Fruit fly (Drosophila melanogaster) whole organism, embryonic: ENCODE data around the gene wam.
A peak's percentile ranks its signal among the peaks of the same experiment; 100 is the strongest.

Source experiments
- Atf3 ChIP-seq: fragments of 200-800 bp; sonication (Bioruptor generic); optimal IDR thresholded peaks from 3 replicates; lab custom pipeline; 2016; ENCODE audit warnings: missing biosample characterization, missing genetic modification characterization
- CG10959 ChIP-seq: fragments of 200-800 bp; sonication (Bioruptor generic); IDR thresholded peaks from 2 replicates; pipeline ENCODE4 v1.3.6; 2022; ENCODE audit warnings: missing biosample characterization, missing genetic modification characterization
- CG11085 ChIP-seq: fragments of 200-800 bp; sonication (Bioruptor generic); IDR thresholded peaks from 2 replicates; pipeline ENCODE4 v1.3.6; 2022; ENCODE audit warnings: missing biosample characterization, missing genetic modification characterization
- CG11093 ChIP-seq: fragments of 200-800 bp; sonication (Bioruptor generic); IDR thresholded peaks from 3 replicates; pipeline ENCODE4 v1.3.6; 2022; ENCODE audit warnings: missing biosample characterization, missing genetic modification characterization
- CG12659 ChIP-seq: fragments of 200-800 bp; sonication (Bioruptor generic); optimal IDR thresholded peaks from 3 replicates; lab custom pipeline; 2017; ENCODE audit warnings: mild to moderate bottlenecking, missing biosample characterization, missing genetic modification reagents, missing genetic modification characterization
- CG14014 ChIP-seq: fragments of 200-800 bp; sonication (Bioruptor generic); IDR thresholded peaks from 2 replicates; pipeline ENCODE4 v1.3.6; 2022; ENCODE audit warnings: missing biosample characterization, missing genetic modification characterization
- CG15073 ChIP-seq: fragments of 200-800 bp; sonication (Bioruptor generic); optimal IDR thresholded peaks from 2 replicates; lab custom pipeline; 2016; ENCODE audit warnings: missing biosample characterization, missing genetic modification characterization
- CG15696 ChIP-seq: fragments of 200-800 bp; sonication (Bioruptor generic); optimal IDR thresholded peaks from 2 replicates; lab custom pipeline; 2019; ENCODE audit warnings: missing biosample characterization, mild to moderate bottlenecking, missing genetic modification characterization, moderate library complexity
- CG1832 ChIP-seq: fragments of 200-800 bp; sonication (Bioruptor generic); optimal IDR thresholded peaks from 2 replicates; lab custom pipeline; 2017; ENCODE audit warnings: missing biosample characterization, mild to moderate bottlenecking, missing genetic modification characterization, inconsistent platforms
- CG18599 ChIP-seq: fragments of 200-800 bp; sonication (Bioruptor generic); optimal IDR thresholded peaks from 3 replicates; lab custom pipeline; 2017; ENCODE audit warnings: missing biosample characterization, missing genetic modification characterization, mild to moderate bottlenecking, moderate library complexity, missing genetic modification reagents
- CG3065 ChIP-seq: fragments of 200-800 bp; sonication (Bioruptor generic); optimal IDR thresholded peaks from 2 replicates; lab custom pipeline; 2016; ENCODE audit warnings: missing biosample characterization, missing genetic modification characterization
- CG31224 ChIP-seq: fragments of 200-800 bp; sonication (Bioruptor generic); IDR thresholded peaks from 2 replicates; pipeline ENCODE4 v1.3.6; 2022; ENCODE audit warnings: missing biosample characterization, missing genetic modification characterization
- CG4854 ChIP-seq: fragments of 200-800 bp; sonication (Bioruptor generic); optimal IDR thresholded peaks from 2 replicates; lab custom pipeline; 2016; ENCODE audit warnings: missing biosample characterization, missing genetic modification characterization, inconsistent platforms
- CG7963 ChIP-seq: fragments of 200-800 bp; sonication (Bioruptor generic); IDR thresholded peaks from 3 replicates; pipeline ENCODE4 v1.3.6; 2022; ENCODE audit warnings: missing biosample characterization, missing genetic modification characterization; ENCODE audit not compliant: partially characterized antibody
- CG9817 ChIP-seq: fragments of 200-800 bp; sonication (Bioruptor generic); optimal IDR thresholded peaks from 2 replicates; lab custom pipeline; 2018; ENCODE audit warnings: missing biosample characterization, mild to moderate bottlenecking, missing genetic modification characterization, moderate library complexity
- CrebB ChIP-seq: fragments of 200-800 bp; sonication (Bioruptor generic); optimal IDR thresholded peaks from 3 replicates; lab custom pipeline; 2018; ENCODE audit warnings: missing biosample characterization, mild to moderate bottlenecking, missing genetic modification characterization
- H15 ChIP-seq: fragments of 200-800 bp; sonication (Bioruptor generic); IDR thresholded peaks from 3 replicates; pipeline ENCODE4 v1.3.6; 2022; ENCODE audit warnings: missing biosample characterization, missing genetic modification characterization
- HLH4C ChIP-seq: fragments of 200-800 bp; sonication (Bioruptor generic); IDR thresholded peaks from 3 replicates; pipeline ENCODE4 v1.3.6; 2022; ENCODE audit warnings: missing biosample characterization, missing genetic modification characterization; ENCODE audit not compliant: partially characterized antibody
- Mrtf ChIP-seq: fragments of 200-800 bp; sonication (Bioruptor generic); IDR thresholded peaks from 3 replicates; pipeline ENCODE4 v1.3.6; 2022; ENCODE audit warnings: missing biosample characterization, missing genetic modification characterization
- Myb ChIP-seq: fragments of 200-800 bp; sonication (Bioruptor generic); optimal IDR thresholded peaks from 2 replicates; lab custom pipeline; 2016; ENCODE audit warnings: missing biosample characterization, missing genetic modification characterization
- Optix ChIP-seq: fragments of 200-800 bp; sonication (Bioruptor generic); IDR thresholded peaks from 3 replicates; pipeline ENCODE4 v1.3.6; 2022; ENCODE audit warnings: missing biosample characterization, missing genetic modification characterization
- Scr ChIP-seq: fragments of 200-800 bp; sonication (Bioruptor generic); IDR thresholded peaks from 2 replicates; pipeline ENCODE4 v1.3.6; 2022; ENCODE audit warnings: missing biosample characterization, missing genetic modification characterization; ENCODE audit not compliant: partially characterized antibody
- Six4 ChIP-seq: fragments of 200-800 bp; sonication (Bioruptor generic); optimal IDR thresholded peaks from 2 replicates; lab custom pipeline; 2016; ENCODE audit warnings: missing biosample characterization, missing genetic modification characterization
- Sox100B ChIP-seq: fragments of 200-800 bp; sonication (Bioruptor generic); optimal IDR thresholded peaks from 3 replicates; lab custom pipeline; 2018; ENCODE audit warnings: missing biosample characterization, mild to moderate bottlenecking, missing genetic modification characterization
- bbx ChIP-seq: fragments of 200-800 bp; sonication (Bioruptor generic); IDR thresholded peaks from 2 replicates; pipeline ENCODE4 v1.3.6; 2022; ENCODE audit warnings: missing biosample characterization, missing genetic modification characterization; ENCODE audit not compliant: partially characterized antibody
- bigmax ChIP-seq: fragments of 200-800 bp; sonication (Bioruptor generic); optimal IDR thresholded peaks from 2 replicates; lab custom pipeline; 2018; ENCODE audit warnings: missing biosample characterization, mild to moderate bottlenecking, missing genetic modification characterization
- chif ChIP-seq, 2 experiments: fragments of 200-800 bp; sonication (Bioruptor generic); optimal IDR thresholded peaks; 3 replicates each; lab custom pipeline; 2016; ENCODE audit warnings: missing biosample characterization in 2 of 2, missing genetic modification characterization in 2 of 2
- chinmo ChIP-seq: fragments of 200-800 bp; sonication (Bioruptor generic); IDR thresholded peaks from 4 replicates; pipeline ENCODE4 v1.3.6; 2022; ENCODE audit warnings: missing biosample characterization, missing genetic modification characterization; ENCODE audit not compliant: partially characterized antibody
- cwo ChIP-seq: fragments of 200-800 bp; sonication (Bioruptor generic); optimal IDR thresholded peaks from 3 replicates; lab custom pipeline; 2017; ENCODE audit warnings: missing biosample characterization, missing genetic modification characterization, mild to moderate bottlenecking, moderate library complexity, missing genetic modification reagents
- dysf ChIP-seq: fragments of 200-800 bp; sonication (Bioruptor generic); IDR thresholded peaks from 3 replicates; pipeline ENCODE4 v1.3.6; 2022; ENCODE audit warnings: missing biosample characterization, missing genetic modification characterization
- fd3F ChIP-seq: fragments of 200-800 bp; sonication (Bioruptor generic); optimal IDR thresholded peaks from 2 replicates; lab custom pipeline; 2018; ENCODE audit warnings: missing biosample characterization, mild to moderate bottlenecking, missing genetic modification characterization, moderate library complexity
- gce ChIP-seq: fragments of 200-800 bp; sonication (Bioruptor generic); IDR thresholded peaks from 3 replicates; pipeline ENCODE4 v1.3.6; 2022; ENCODE audit warnings: missing biosample characterization, missing genetic modification characterization
- gro ChIP-seq: fragments of 200-800 bp; sonication (Bioruptor generic); optimal IDR thresholded peaks from 2 replicates; lab custom pipeline; 2016; ENCODE audit warnings: missing biosample characterization, missing genetic modification characterization
- hb ChIP-seq: fragments of 200-800 bp; sonication (Bioruptor generic); IDR thresholded peaks from 3 replicates; pipeline ENCODE4 v1.3.6; 2022; ENCODE audit warnings: missing biosample characterization, missing genetic modification characterization; ENCODE audit not compliant: partially characterized antibody
- mam ChIP-seq: fragments of 200-800 bp; sonication (Bioruptor generic); optimal IDR thresholded peaks from 3 replicates; lab custom pipeline; 2016; ENCODE audit warnings: missing biosample characterization, missing genetic modification characterization
- peb ChIP-seq: fragments of 200-800 bp; sonication (Bioruptor generic); IDR thresholded peaks from 2 replicates; pipeline ENCODE4 v1.3.6; 2022; ENCODE audit warnings: missing biosample characterization, missing genetic modification characterization
- pfk ChIP-seq: fragments of 200-800 bp; sonication (Bioruptor generic); optimal IDR thresholded peaks from 2 replicates; lab custom pipeline; 2018; ENCODE audit warnings: missing biosample characterization, mild to moderate bottlenecking, missing genetic modification characterization, moderate library complexity
- prd ChIP-seq, 3 experiments: fragments of >200 bp in 2 of 3; fragments of 200-800 bp in 1 of 3; sonication (Bioruptor generic) in 1 of 3; optimal IDR thresholded peaks in 2 of 3; IDR thresholded peaks in 1 of 3; 2 replicates in 2 of 3; 3 replicates in 1 of 3; pipeline versions ENCODE4 v1.3.6 to Lab custom; 2017 to 2022; ENCODE audit warnings: missing biosample characterization in 1 of 3, missing genetic modification characterization in 1 of 3
- sisA ChIP-seq: fragments of 200-800 bp; sonication (Bioruptor generic); IDR thresholded peaks from 2 replicates; pipeline ENCODE4 v1.3.6; 2022; ENCODE audit warnings: missing biosample characterization, missing genetic modification characterization
- tin ChIP-seq: fragments of 200-800 bp; sonication (Bioruptor generic); optimal IDR thresholded peaks from 3 replicates; lab custom pipeline; 2016; ENCODE audit warnings: missing biosample characterization, missing genetic modification characterization
- toy ChIP-seq: fragments of 200-800 bp; sonication (Bioruptor generic); IDR thresholded peaks from 2 replicates; pipeline ENCODE4 v1.3.6; 2022; ENCODE audit warnings: missing biosample characterization, missing genetic modification characterization
- vfl ChIP-seq: fragments of 200-800 bp; sonication (Bioruptor generic); optimal IDR thresholded peaks from 2 replicates; lab custom pipeline; 2016; ENCODE audit warnings: missing biosample characterization, missing genetic modification characterization
- vnd ChIP-seq: fragments of 200-800 bp; sonication (Bioruptor generic); IDR thresholded peaks from 3 replicates; pipeline ENCODE4 v1.3.6; 2022; ENCODE audit warnings: missing biosample characterization, missing genetic modification characterization; ENCODE audit not compliant: partially characterized antibody
- wor ChIP-seq: fragments of 200-800 bp; sonication (Bioruptor generic); IDR thresholded peaks from 2 replicates; pipeline ENCODE4 v1.3.6; 2022; ENCODE audit warnings: missing biosample characterization, missing genetic modification characterization
- zen ChIP-seq: fragments of 200-800 bp; sonication (Bioruptor generic); optimal IDR thresholded peaks from 3 replicates; lab custom pipeline; 2018; ENCODE audit warnings: missing biosample characterization, mild to moderate bottlenecking, missing genetic modification characterization, moderate library complexity
- zfh2 ChIP-seq: fragments of 200-800 bp; sonication (Bioruptor generic); optimal IDR thresholded peaks from 2 replicates; lab custom pipeline; 2016; ENCODE audit warnings: missing biosample characterization, missing genetic modification characterization

Gene wam

DNA sequence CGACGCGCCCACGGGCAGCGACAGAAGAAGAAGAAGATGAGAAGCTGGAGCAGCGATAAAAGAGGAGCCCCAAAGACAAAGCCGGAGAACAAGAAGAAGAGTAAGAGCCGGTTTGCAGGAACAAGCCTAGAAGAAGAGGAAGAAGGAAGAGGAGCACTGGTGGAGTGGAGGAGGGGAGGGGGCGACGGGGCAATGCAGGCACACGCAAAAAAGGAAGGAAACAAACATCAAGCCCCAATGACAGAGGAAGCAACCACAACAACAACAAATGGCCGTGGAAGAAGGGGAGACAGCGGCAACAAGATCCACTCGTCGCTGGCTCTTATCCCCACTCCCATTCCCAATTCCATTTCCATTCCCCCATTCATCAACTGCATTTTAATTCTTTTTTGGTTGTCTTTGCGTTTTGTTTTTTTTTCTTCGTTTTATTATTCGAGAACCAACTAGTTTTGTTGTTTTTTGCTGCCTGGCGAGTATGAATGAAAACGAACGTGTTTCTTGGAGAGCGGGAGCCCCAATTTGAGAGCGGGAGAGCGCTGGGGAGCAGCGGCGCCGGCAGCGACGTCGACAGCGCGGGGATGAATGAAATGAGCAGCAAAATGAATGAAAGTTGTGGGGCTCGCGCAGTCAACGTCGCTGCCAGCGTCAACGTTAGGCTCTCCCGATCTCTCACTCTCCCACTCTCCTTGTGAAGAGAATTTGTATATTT is 46.3 kb upstream of the wam start (continued):
- TF ChIP-seq hb (GFP tag; lab: Robert Waterston, UW) (no peak), Six4 (no peak)

DNA sequence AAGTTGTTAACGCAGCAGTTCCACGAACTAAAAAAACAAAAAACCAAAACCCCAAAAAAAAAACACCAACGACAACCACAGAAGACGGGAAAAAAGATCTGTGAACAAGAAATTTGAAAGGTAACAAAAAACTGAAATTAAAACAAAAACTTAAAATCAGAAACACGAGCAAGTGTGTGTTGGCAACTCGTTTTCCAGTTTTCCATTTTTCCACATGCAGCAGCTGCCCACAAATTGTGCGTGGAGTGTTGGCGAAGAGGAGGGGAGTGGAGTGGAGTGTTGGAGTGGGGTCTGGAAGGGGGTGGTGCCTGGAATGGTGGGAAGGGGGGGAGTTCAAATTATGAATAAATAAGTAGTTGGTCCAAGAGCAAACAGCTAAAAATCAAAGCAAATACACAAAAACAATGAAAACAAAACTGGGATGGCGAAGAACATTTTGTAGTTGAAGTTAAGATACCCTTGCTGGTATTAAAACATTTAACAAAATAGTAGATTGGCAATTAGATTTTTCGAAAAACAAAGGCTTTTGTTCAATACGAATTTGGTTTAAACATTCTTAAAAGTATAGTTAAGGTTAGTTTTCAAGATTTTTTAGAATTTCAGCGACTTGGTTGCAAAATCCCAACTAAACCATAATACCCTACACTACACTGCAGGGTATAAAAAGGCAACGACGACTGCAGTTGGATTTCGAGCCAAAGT is 45.6 kb upstream of the wam start:
- TF ChIP-seq vfl (no peak), chif (GFP tag; optimal IDR thresholded peaks at IDR 0.05; lab: Kevin White, UChicago) (peak; percentile 37 to 55), CG15073 (GFP tag; lab: Kevin White, UChicago) (no peak), vnd (no peak), mam (no peak), dysf (GFP tag; lab: Robert Waterston, UW) (peak; percentile 23; the same call in 1 of the 3 replicates), CG12659 (GFP tag; lab: Kevin White, UChicago) (peak; percentile 16), H15 (no peak), cwo (no peak), CG11085 (GFP tag; lab: Robert Waterston, UW) (no peak), bbx (GFP tag; lab: Robert Waterston, UW) (no peak), toy (GFP tag; lab: Robert Waterston, UW) (no peak), CG31224 (GFP tag; lab: Robert Waterston, UW) (no peak), pfk (GFP tag; lab: Kevin White, UChicago) (no peak), Scr (GFP tag; lab: Robert Waterston, UW) (no peak), gce (no peak), CG3065 (GFP tag; lab: Kevin White, UChicago) (no peak), CG7963 (GFP tag; lab: Robert Waterston, UW) (no peak), gro (GFP tag; lab: Kevin White, UChicago) (no peak), CG14014 (GFP tag; lab: Robert Waterston, UW) (no peak), peb (GFP tag; lab: Robert Waterston, UW) (no peak), Mrtf (GFP tag; lab: Robert Waterston, UW) (no peak), Optix (GFP tag; lab: Robert Waterston, UW) (no peak), CG1832 (GFP tag; lab: Kevin White, UChicago) (no peak), CG11093 (GFP tag; lab: Robert Waterston, UW) (no peak), CrebB (peak; percentile 1), tin (GFP tag; lab: Kevin White, UChicago) (peak; percentile 46), fd3F (GFP tag; lab: Kevin White, UChicago) (no peak), prd (optimal IDR thresholded peaks at IDR 0.05; lab: Kevin White, UChicago) (no peak), prd (GFP tag; IDR thresholded peaks at IDR 0.05; lab: Robert Waterston, UW) (peak; percentile 58; the same call in 2 of the 3 replicates), zfh2 (GFP tag; lab: Kevin White, UChicago) (no peak), sisA (peak; percentile 41; the same call in 1 of the 2 replicates), bigmax (GFP tag; lab: Kevin White, UChicago) (no peak), HLH4C (GFP tag; lab: Robert Waterston, UW) (no peak), chinmo (0 out of 4 replicates have a peak, but pooled peaks have one; percentile 42), Atf3 (GFP tag; lab: Kevin White, UChicago) (no peak), Myb (no peak), zen (tag; lab: Kevin White, UChicago) (peak; percentile 8), CG4854 (no peak), CG18599 (peak; percentile 37), CG15696 (tag; lab: Kevin White, UChicago) (no peak), Sox100B (GFP tag; lab: Kevin White, UChicago) (peak; percentile 63), CG10959 (no peak), CG9817 (tag; lab: Kevin White, UChicago) (no peak), wor (no peak)
